Worm (Caenorhabditis elegans): ENCODE data around the gene cnnm-2.

Gene cnnm-2

ce11 chrX:8797653-8798052 lies 14.3 kb upstream of the cnnm-2 start (continued):
- TF ChIP-seq him-1 (tag; optimal IDR thresholded peaks at IDR 0.05) = no peak
- no peak for TF ChIP-seq ztf-28 (GFP tag; IDR thresholded peaks at IDR 0.05)

ce11 chrX:8799925-8800324 lies 12.0 kb upstream of the cnnm-2 start:
- TF ChIP-seq hmg-1.2 (GFP tag; IDR thresholded peaks at IDR 0.05) (no peak), sptf-2 (GFP tag; optimal IDR thresholded peaks at IDR 0.05) (no peak), akir-1 (GFP tag; optimal IDR thresholded peaks at IDR 0.05) (no peak), F57A8.1 (GFP tag; optimal IDR thresholded peaks at IDR 0.05) (no peak), let-607 (tag; optimal IDR thresholded peaks at IDR 0.05) (no peak), bed-2 (GFP tag; IDR thresholded peaks at IDR 0.05) (no peak), unc-130 (GFP tag; optimal IDR thresholded peaks at IDR 0.05) (no peak), snpc-1.3 (tag; optimal IDR thresholded peaks at IDR 0.05; ENCODE audit: insufficient read depth) (no peak), egrh-3 (GFP tag; IDR thresholded peaks at IDR 0.05) (no peak), ama-1 (optimal IDR thresholded peaks at IDR 0.05) (no peak), ama-1 (GFP tag; optimal IDR thresholded peaks at IDR 0.05) (no peak), Y79H2A.3 (GFP tag; conservative IDR thresholded peaks at IDR 0.05) (no peak), egl-44 (GFP tag; IDR thresholded peaks at IDR 0.05) (no peak), nhr-120 (GFP tag; IDR thresholded peaks at IDR 0.05) (no peak), pbrm-1 (GFP tag; IDR thresholded peaks at IDR 0.05) (no peak), lir-1 (GFP tag; conservative IDR thresholded peaks at IDR 0.05) (no peak), ztf-22 (GFP tag; optimal IDR thresholded peaks at IDR 0.05) (no peak)

- TF ChIP-seq snpc-3.4 (tag; optimal IDR thresholded peaks at IDR 0.05) = no peak
These were observed 11.6 kb upstream of the cnnm-2 start for ce11 chrX:8800355-8800754.

ce11 chrX:8800983-8801382 lies 10.9 kb upstream of the cnnm-2 start:
- TF ChIP-seq pbrm-1 (GFP tag; IDR thresholded peaks at IDR 0.05) = 0 out of 2 replicates have a peak, but pooled peaks have one; percentile 7
- 0 out of 2 replicates have a peak, but pooled peaks have one; percentile 66 for TF ChIP-seq madf-3 (GFP tag; IDR thresholded peaks at IDR 0.05)
- no peak for TF ChIP-seq C06A6.2 (GFP tag; conservative IDR thresholded peaks at IDR 0.05)
- peak; percentile 18 for TF ChIP-seq ceh-27 (GFP tag; optimal IDR thresholded peaks at IDR 0.05)
- TF ChIP-seq K11D2.4 (GFP tag; IDR thresholded peaks at IDR 0.05) = 0 out of 2 replicates have a peak, but pooled peaks have one; percentile 17
- TF ChIP-seq F52B5.7 (tag; optimal IDR thresholded peaks at IDR 0.05) = peak; percentile 24
- TF ChIP-seq snpc-3.4 (tag; optimal IDR thresholded peaks at IDR 0.05) = no peak
- 0 out of 2 replicates have a peak, but pooled peaks have one; percentile 22 for TF ChIP-seq mcd-1 (GFP tag; IDR thresholded peaks at IDR 0.05)
- no peak for TF ChIP-seq cebp-1 (GFP tag; IDR thresholded peaks at IDR 0.05)
- TF ChIP-seq cebp-1 (tag; optimal IDR thresholded peaks at IDR 0.05) = no peak
- peak; percentile 68 for TF ChIP-seq chd-7 (tag; optimal IDR thresholded peaks at IDR 0.05)
- TF ChIP-seq ztf-28 (GFP tag; IDR thresholded peaks at IDR 0.05) = no peak
- TF ChIP-seq lin-40 (tag; optimal IDR thresholded peaks at IDR 0.05) = peak; percentile 1
- TF ChIP-seq nfyb-1 (GFP tag; IDR thresholded peaks at IDR 0.05) = 0 out of 2 replicates have a peak, but pooled peaks have one; percentile 21
- TF ChIP-seq dox-1 (GFP tag; IDR thresholded peaks at IDR 0.05) = 0 out of 2 replicates have a peak, but pooled peaks have one; percentile 9
- no peak for TF ChIP-seq ccch-3 (GFP tag; optimal IDR thresholded peaks at IDR 0.05)
- no peak for TF ChIP-seq F39B2.1 (GFP tag; IDR thresholded peaks at IDR 0.05)
